Worm (Caenorhabditis elegans): ENCODE results near the gene F48E8.3.

- TF ChIP-seq nhr-20 (tag; optimal IDR thresholded peaks at IDR 0.05) (peak; percentile 64), efl-1 (optimal IDR thresholded peaks at IDR 0.05) (peak; percentile 49 to 58), efl-1 (GFP tag; optimal IDR thresholded peaks at IDR 0.05 in 1 of 2) (peak; percentile 7 to 77), ztf-4 (tag; optimal IDR thresholded peaks at IDR 0.05) (no peak), ceh-82 (tag; optimal IDR thresholded peaks at IDR 0.05) (peak in 2 of 3 experiments; percentile 55 to 56), hlh-4 (tag; optimal IDR thresholded peaks at IDR 0.05) (no peak), mef-2 (tag; optimal IDR thresholded peaks at IDR 0.05) (no peak), grh-1 (GFP tag; IDR thresholded peaks at IDR 0.05) (no peak), unc-62 (GFP tag; optimal IDR thresholded peaks at IDR 0.05) (no peak), ama-1 (optimal IDR thresholded peaks at IDR 0.05) (peak; percentile 81), unc-130 (tag; optimal IDR thresholded peaks at IDR 0.05) (no peak), ces-1 (GFP tag; optimal IDR thresholded peaks at IDR 0.05) (no peak), lin-13 (GFP tag; optimal IDR thresholded peaks at IDR 0.05) (peak; percentile 44), lir-3 (tag; optimal IDR thresholded peaks at IDR 0.05; ENCODE audit: poor library complexity) (peak; percentile 4)
Observed at ce11 chrIII:5502915-5503575, 41.9 kb downstream of the F48E8.3 start.
